Worm (Caenorhabditis elegans): ENCODE measurements around the gene F46G11.2.
A peak's percentile ranks its signal among the peaks of the same experiment; 100 is the strongest.

Gene F46G11.2

ce11 chrX:5811997-5812562 lies 24.1 kb downstream of the F46G11.2 start:
- TF ChIP-seq F16B12.6 (tag; optimal IDR thresholded peaks at IDR 0.05): no peak
- peak; percentile 72 for TF ChIP-seq fkh-8 (tag; optimal IDR thresholded peaks at IDR 0.05)
- no peak for TF ChIP-seq lin-15B (tag; optimal IDR thresholded peaks at IDR 0.05)
- TF ChIP-seq hlh-17 (GFP tag; optimal IDR thresholded peaks at IDR 0.05; ENCODE audit: borderline replicate concordance): no peak
- TF ChIP-seq lin-35 (GFP tag; optimal IDR thresholded peaks at IDR 0.05): peak in 1 of 2 experiments; percentile 22
- TF ChIP-seq lin-14 (GFP tag; optimal IDR thresholded peaks at IDR 0.05): peak; percentile 92
- TF ChIP-seq nhr-47 (tag; optimal IDR thresholded peaks at IDR 0.05): peak; percentile 71
- TF ChIP-seq ceh-82 (tag; optimal IDR thresholded peaks at IDR 0.05): peak; percentile 10 to 45 (median 14)
- no peak for TF ChIP-seq ets-5 (GFP tag; IDR thresholded peaks at IDR 0.05)
- TF ChIP-seq pqm-1 (tag; optimal IDR thresholded peaks at IDR 0.05): no peak
- TF ChIP-seq ama-1 (optimal IDR thresholded peaks at IDR 0.05): no peak
- TF ChIP-seq fkh-4 (tag; optimal IDR thresholded peaks at IDR 0.05; ENCODE audit: borderline replicate concordance): no peak
- TF ChIP-seq nhr-77 (tag; optimal IDR thresholded peaks at IDR 0.05): no peak
- peak in 1 of 2 experiments; percentile 24 for TF ChIP-seq ztf-11 (tag; optimal IDR thresholded peaks at IDR 0.05)
- TF ChIP-seq vab-15 (tag; optimal IDR thresholded peaks at IDR 0.05): no peak
- peak; percentile 55 for TF ChIP-seq snu-23 (GFP tag; optimal IDR thresholded peaks at IDR 0.05)
- TF ChIP-seq C16A3.4 (tag; optimal IDR thresholded peaks at IDR 0.05): peak; percentile 41
- TF ChIP-seq mdl-1 (tag; optimal IDR thresholded peaks at IDR 0.05): peak in 1 of 2 experiments; percentile 47
- TF ChIP-seq pax-3 (tag; optimal IDR thresholded peaks at IDR 0.05): no peak
- peak; percentile 52 for TF ChIP-seq swsn-7 (tag; optimal IDR thresholded peaks at IDR 0.05)
- peak; percentile 27 for TF ChIP-seq mef-2 (tag; optimal IDR thresholded peaks at IDR 0.05)
- peak; percentile 50 for TF ChIP-seq tbx-2 (tag; optimal IDR thresholded peaks at IDR 0.05)
- no peak for TF ChIP-seq hlh-4 (tag; optimal IDR thresholded peaks at IDR 0.05)
- TF ChIP-seq fos-1 (tag; optimal IDR thresholded peaks at IDR 0.05): no peak
- peak; percentile 77 for TF ChIP-seq nhr-71 (tag; optimal IDR thresholded peaks at IDR 0.05)
- no peak for TF ChIP-seq C34B4.2 (tag; optimal IDR thresholded peaks at IDR 0.05)
- TF ChIP-seq mep-1 (tag; optimal IDR thresholded peaks at IDR 0.05): no peak
- TF ChIP-seq nhr-85 (tag): peak; percentile 86
- peak; percentile 83 for TF ChIP-seq jun-1 (tag; optimal IDR thresholded peaks at IDR 0.05)
- TF ChIP-seq ceh-90 (tag; optimal IDR thresholded peaks at IDR 0.05): no peak
- peak; percentile 78 for TF ChIP-seq fkh-10 (GFP tag; optimal IDR thresholded peaks at IDR 0.05)
- TF ChIP-seq ceh-63 (GFP tag; optimal IDR thresholded peaks at IDR 0.05): no peak
- no peak for TF ChIP-seq pag-3 (tag; optimal IDR thresholded peaks at IDR 0.05; ENCODE audit: borderline replicate concordance, insufficient read depth)
- TF ChIP-seq C04F5.9 (tag; optimal IDR thresholded peaks at IDR 0.05): no peak
- peak; percentile 64 for TF ChIP-seq rnt-1 (tag; optimal IDR thresholded peaks at IDR 0.05)
- no peak for TF ChIP-seq elt-3 (tag; optimal IDR thresholded peaks at IDR 0.05)
- TF ChIP-seq lsy-2 (tag; optimal IDR thresholded peaks at IDR 0.05): peak; percentile 40 to 49
- TF ChIP-seq zip-4 (GFP tag; optimal IDR thresholded peaks at IDR 0.05): no peak
- TF ChIP-seq isw-1 (GFP tag; IDR thresholded peaks at IDR 0.05): no peak
- TF ChIP-seq aha-1 (tag; optimal IDR thresholded peaks at IDR 0.05): no peak
- TF ChIP-seq nhr-84 (tag; optimal IDR thresholded peaks at IDR 0.05): no peak
- no peak for TF ChIP-seq hpl-2 (GFP tag; optimal IDR thresholded peaks at IDR 0.05)
- no peak for TF ChIP-seq nhr-11 (tag; optimal IDR thresholded peaks at IDR 0.05)
- no peak; the same call in 1 of the 2 replicates for TF ChIP-seq ceh-88 (GFP tag; IDR thresholded peaks at IDR 0.05)
- no peak for TF ChIP-seq nhr-28 (tag; optimal IDR thresholded peaks at IDR 0.05)
- TF ChIP-seq egl-27 (tag; optimal IDR thresholded peaks at IDR 0.05): no peak
- TF ChIP-seq zag-1 (tag; optimal IDR thresholded peaks at IDR 0.05): no peak
- peak; percentile 29 for TF ChIP-seq efl-3 (GFP tag; optimal IDR thresholded peaks at IDR 0.05)
- TF ChIP-seq elt-2 (tag; optimal IDR thresholded peaks at IDR 0.05): no peak
- TF ChIP-seq snpc-4 (tag; optimal IDR thresholded peaks at IDR 0.05): no peak
- no peak for TF ChIP-seq nhr-237 (tag; optimal IDR thresholded peaks at IDR 0.05)
- no peak for TF ChIP-seq aly-2 (tag; optimal IDR thresholded peaks at IDR 0.05)
- no peak for TF ChIP-seq nhr-76 (tag; optimal IDR thresholded peaks at IDR 0.05)
